Fruit fly (Drosophila melanogaster) whole organism, embryonic: ENCODE data around the gene ClpP.
A peak's percentile ranks its signal among the peaks of the same experiment; 100 is the strongest.

Source experiments
- Aef1 ChIP-seq: fragments of 200-800 bp; sonication (Bioruptor generic); IDR thresholded peaks from 3 replicates; pipeline ENCODE4 v1.3.6; 2022; ENCODE audit warnings: missing biosample characterization, missing genetic modification characterization
- CG10147 ChIP-seq: fragments of 200-800 bp; sonication (Bioruptor generic); optimal IDR thresholded peaks from 2 replicates; lab custom pipeline; 2019; ENCODE audit warnings: missing biosample characterization, mild to moderate bottlenecking, missing genetic modification characterization, moderate library complexity
- CG12744 ChIP-seq: fragments of 200-800 bp; sonication (Bioruptor generic); optimal IDR thresholded peaks from 2 replicates; lab custom pipeline; 2016; ENCODE audit warnings: missing biosample characterization, missing genetic modification characterization
- CG12942 ChIP-seq: fragments of 200-800 bp; sonication (Bioruptor generic); optimal IDR thresholded peaks from 3 replicates; lab custom pipeline; 2016; ENCODE audit warnings: missing biosample characterization, missing genetic modification characterization
- CG14014 ChIP-seq: fragments of 200-800 bp; sonication (Bioruptor generic); IDR thresholded peaks from 2 replicates; pipeline ENCODE4 v1.3.6; 2022; ENCODE audit warnings: missing biosample characterization, missing genetic modification characterization
- CG15514 ChIP-seq: fragments of 200-800 bp; sonication (Bioruptor generic); optimal IDR thresholded peaks from 3 replicates; lab custom pipeline; 2017; ENCODE audit warnings: missing biosample characterization, missing genetic modification characterization, mild to moderate bottlenecking, moderate library complexity, missing genetic modification reagents
- CG1603 ChIP-seq: fragments of 200-800 bp; sonication (Bioruptor generic); optimal IDR thresholded peaks from 2 replicates; lab custom pipeline; 2019; ENCODE audit warnings: missing biosample characterization, mild to moderate bottlenecking, missing genetic modification characterization, moderate library complexity
- CG17802 ChIP-seq: fragments of 200-800 bp; sonication (Bioruptor generic); optimal IDR thresholded peaks from 2 replicates; lab custom pipeline; 2018; ENCODE audit warnings: missing biosample characterization, mild to moderate bottlenecking, missing genetic modification characterization, moderate library complexity
- CG1792 ChIP-seq: fragments of 200-800 bp; sonication (Bioruptor generic); optimal IDR thresholded peaks from 2 replicates; lab custom pipeline; 2016; ENCODE audit warnings: missing biosample characterization, missing genetic modification characterization
- CG2199 ChIP-seq: fragments of 200-800 bp; sonication (Bioruptor generic); IDR thresholded peaks from 3 replicates; pipeline ENCODE4 v1.3.6; 2022; ENCODE audit warnings: missing biosample characterization, missing genetic modification characterization
- CG2712 ChIP-seq: fragments of 200-800 bp; optimal IDR thresholded peaks from 3 replicates; lab custom pipeline; 2019; ENCODE audit warnings: missing biosample characterization, mild to moderate bottlenecking, missing genetic modification characterization, moderate library complexity
- CG30403 ChIP-seq: fragments of 200-800 bp; sonication (Bioruptor generic); optimal IDR thresholded peaks from 3 replicates; lab custom pipeline; 2016; ENCODE audit warnings: missing biosample characterization, missing genetic modification characterization
- CG34422 ChIP-seq: fragments of 200-800 bp; sonication (Bioruptor generic); IDR thresholded peaks from 3 replicates; pipeline ENCODE4 v1.3.6; 2022; ENCODE audit warnings: missing biosample characterization, missing genetic modification characterization
- CG4424 ChIP-seq: fragments of 200-800 bp; sonication (Bioruptor generic); optimal IDR thresholded peaks from 3 replicates; lab custom pipeline; 2016; ENCODE audit warnings: missing biosample characterization, missing genetic modification characterization
- CG4820 ChIP-seq: fragments of 200-800 bp; sonication (Bioruptor generic); optimal IDR thresholded peaks from 3 replicates; lab custom pipeline; 2016; ENCODE audit warnings: missing biosample characterization, missing genetic modification characterization
- CG4854 ChIP-seq: fragments of 200-800 bp; sonication (Bioruptor generic); optimal IDR thresholded peaks from 2 replicates; lab custom pipeline; 2016; ENCODE audit warnings: missing biosample characterization, missing genetic modification characterization, inconsistent platforms
- CG6654 ChIP-seq: fragments of 200-800 bp; sonication (Bioruptor generic); optimal IDR thresholded peaks from 2 replicates; lab custom pipeline; 2017; ENCODE audit warnings: missing biosample characterization, mild to moderate bottlenecking, missing genetic modification characterization
- CG8281 ChIP-seq: fragments of 200-800 bp; sonication (Bioruptor generic); optimal IDR thresholded peaks from 2 replicates; lab custom pipeline; 2018; ENCODE audit warnings: missing biosample characterization, mild to moderate bottlenecking, missing genetic modification characterization, moderate library complexity
- CG8290 ChIP-seq, 3 experiments: fragments of 200-800 bp; sonication (Bioruptor generic); optimal IDR thresholded peaks; 2 replicates each; lab custom pipeline; 2016 to 2019; ENCODE audit warnings: missing biosample characterization in 3 of 3, missing genetic modification characterization in 3 of 3, mild to moderate bottlenecking in 2 of 3, moderate library complexity in 1 of 3
- CG9727 ChIP-seq: fragments of 200-800 bp; sonication (Bioruptor generic); optimal IDR thresholded peaks from 3 replicates; lab custom pipeline; 2017; ENCODE audit warnings: missing biosample characterization, mild to moderate bottlenecking, missing genetic modification characterization
- CG9797 ChIP-seq: fragments of 200-800 bp; sonication (Bioruptor generic); optimal IDR thresholded peaks from 3 replicates; lab custom pipeline; 2018; ENCODE audit warnings: missing biosample characterization, mild to moderate bottlenecking, missing genetic modification characterization
- Chrac-16 ChIP-seq: fragments of 200-800 bp; sonication (Bioruptor generic); optimal IDR thresholded peaks from 3 replicates; lab custom pipeline; 2016; ENCODE audit warnings: missing biosample characterization, missing genetic modification characterization
- Dll ChIP-seq: fragments of 200-800 bp; sonication (Bioruptor generic); IDR thresholded peaks from 4 replicates; pipeline ENCODE4 v1.3.6; 2022; ENCODE audit warnings: missing biosample characterization, missing genetic modification characterization; ENCODE audit not compliant: partially characterized antibody
- HLH3B ChIP-seq: fragments of 200-800 bp; sonication (Bioruptor generic); IDR thresholded peaks from 2 replicates; pipeline ENCODE4 v1.3.6; 2022; ENCODE audit warnings: missing biosample characterization, missing genetic modification characterization
- HLH4C ChIP-seq: fragments of 200-800 bp; sonication (Bioruptor generic); IDR thresholded peaks from 3 replicates; pipeline ENCODE4 v1.3.6; 2022; ENCODE audit warnings: missing biosample characterization, missing genetic modification characterization; ENCODE audit not compliant: partially characterized antibody
- Hand ChIP-seq: fragments of 200-800 bp; sonication (Bioruptor generic); optimal IDR thresholded peaks from 2 replicates; lab custom pipeline; 2017; ENCODE audit warnings: mild to moderate bottlenecking, missing biosample characterization, missing genetic modification reagents, missing genetic modification characterization
- MBD-R2 ChIP-seq: fragments of 200-800 bp; sonication (Bioruptor generic); IDR thresholded peaks from 2 replicates; pipeline ENCODE4 v1.3.6; 2022; ENCODE audit warnings: missing biosample characterization, missing genetic modification characterization
- MESR4 ChIP-seq: fragments of 200-800 bp; sonication (Bioruptor generic); optimal IDR thresholded peaks from 2 replicates; lab custom pipeline; 2018; ENCODE audit warnings: missing biosample characterization, mild to moderate bottlenecking, missing genetic modification characterization, moderate library complexity
- Max ChIP-seq: fragments of 200-800 bp; sonication (Bioruptor generic); optimal IDR thresholded peaks from 2 replicates; lab custom pipeline; 2016; ENCODE audit warnings: missing biosample characterization, mild to moderate bottlenecking, missing genetic modification characterization
- Sry-β ChIP-seq: fragments of 200-800 bp; sonication (Bioruptor generic); optimal IDR thresholded peaks from 2 replicates; lab custom pipeline; 2018; ENCODE audit warnings: missing biosample characterization, mild to moderate bottlenecking, missing genetic modification characterization, moderate library complexity
- amos ChIP-seq: fragments of 200-800 bp; sonication (Bioruptor generic); IDR thresholded peaks from 2 replicates; pipeline ENCODE4 v1.3.6; 2022; ENCODE audit warnings: missing biosample characterization, missing genetic modification characterization; ENCODE audit not compliant: partially characterized antibody
- bowl ChIP-seq: fragments of 200-800 bp; sonication (Bioruptor generic); IDR thresholded peaks from 2 replicates; pipeline ENCODE4 v1.3.6; 2022; ENCODE audit warnings: missing biosample characterization, missing genetic modification characterization
- cad ChIP-seq: fragments of >200 bp; optimal IDR thresholded peaks from 2 replicates; lab custom pipeline; 2017; ENCODE audit warnings: missing biosample characterization, missing genetic modification characterization
- da ChIP-seq: fragments of 200-800 bp; sonication (Bioruptor generic); optimal IDR thresholded peaks from 2 replicates; lab custom pipeline; 2016; ENCODE audit warnings: missing biosample characterization, missing genetic modification characterization
- dpn ChIP-seq, 2 experiments: fragments of 200-800 bp; sonication (Bioruptor generic); optimal IDR thresholded peaks; 3 replicates each; lab custom pipeline; 2016; ENCODE audit warnings: missing biosample characterization in 2 of 2, missing genetic modification characterization in 2 of 2
- fd3F ChIP-seq: fragments of 200-800 bp; sonication (Bioruptor generic); optimal IDR thresholded peaks from 2 replicates; lab custom pipeline; 2018; ENCODE audit warnings: missing biosample characterization, mild to moderate bottlenecking, missing genetic modification characterization, moderate library complexity
- gfzf ChIP-seq: fragments of 200-800 bp; sonication (Bioruptor generic); optimal IDR thresholded peaks from 2 replicates; lab custom pipeline; 2016; ENCODE audit warnings: missing biosample characterization, mild to moderate bottlenecking, missing genetic modification characterization, moderate library complexity
- grn ChIP-seq: fragments of 200-800 bp; sonication (Bioruptor generic); optimal IDR thresholded peaks from 3 replicates; lab custom pipeline; 2017; ENCODE audit warnings: missing biosample characterization, missing genetic modification characterization
- inv ChIP-seq: fragments of 200-800 bp; sonication (Bioruptor generic); IDR thresholded peaks from 2 replicates; pipeline ENCODE4 v1.3.6; 2022; ENCODE audit warnings: missing biosample characterization, missing genetic modification characterization; ENCODE audit not compliant: partially characterized antibody
- jigr1 ChIP-seq: fragments of 200-800 bp; sonication (Bioruptor generic); IDR thresholded peaks from 3 replicates; pipeline ENCODE4 v1.3.6; 2022; ENCODE audit warnings: missing biosample characterization, missing genetic modification characterization
- luna ChIP-seq: fragments of 200-800 bp; sonication (Bioruptor generic); optimal IDR thresholded peaks from 2 replicates; lab custom pipeline; 2016; ENCODE audit warnings: missing biosample characterization, missing genetic modification characterization
- maf-S ChIP-seq: fragments of 200-800 bp; sonication (Bioruptor generic); optimal IDR thresholded peaks from 2 replicates; lab custom pipeline; 2016; ENCODE audit warnings: missing biosample characterization, missing genetic modification characterization
- nerfin-1 ChIP-seq: fragments of 200-800 bp; sonication (Bioruptor generic); optimal IDR thresholded peaks from 3 replicates; lab custom pipeline; 2019; ENCODE audit warnings: missing biosample characterization, mild to moderate bottlenecking, missing genetic modification characterization, moderate library complexity
- nom ChIP-seq: fragments of 200-800 bp; sonication (Bioruptor generic); optimal IDR thresholded peaks from 2 replicates; lab custom pipeline; 2017; ENCODE audit warnings: missing biosample characterization, missing genetic modification characterization, mild to moderate bottlenecking, moderate library complexity, missing genetic modification reagents
- pzg ChIP-seq: fragments of 200-800 bp; sonication (Bioruptor generic); optimal IDR thresholded peaks from 3 replicates; lab custom pipeline; 2018; ENCODE audit warnings: missing biosample characterization, mild to moderate bottlenecking, missing genetic modification characterization, moderate library complexity
- ro ChIP-seq: fragments of 200-800 bp; sonication (Bioruptor generic); IDR thresholded peaks from 2 replicates; pipeline ENCODE4 v1.3.6; 2022; ENCODE audit warnings: missing biosample characterization, missing genetic modification characterization
- row ChIP-seq: fragments of 200-800 bp; sonication (Bioruptor generic); IDR thresholded peaks from 3 replicates; pipeline ENCODE4 v1.3.6; 2022; ENCODE audit warnings: missing biosample characterization, missing genetic modification characterization
- seq ChIP-seq: fragments of 200-800 bp; sonication (Bioruptor generic); IDR thresholded peaks from 2 replicates; pipeline ENCODE4 v1.3.6; 2022; ENCODE audit warnings: missing biosample characterization, missing genetic modification characterization
- sim ChIP-seq: fragments of 200-800 bp; sonication (Bioruptor generic); IDR thresholded peaks from 2 replicates; pipeline ENCODE4 v1.3.6; 2022; ENCODE audit warnings: missing biosample characterization, missing genetic modification characterization
- ssp ChIP-seq: fragments of 200-800 bp; sonication (Bioruptor generic); IDR thresholded peaks from 2 replicates; pipeline ENCODE4 v1.3.6; 2022; ENCODE audit warnings: missing biosample characterization, missing genetic modification characterization
- yki ChIP-seq: fragments of >200 bp; optimal IDR thresholded peaks from 3 replicates; lab custom pipeline; 2018

ClpP gene

dm6 chr2L:10362408-10363067, 5.9 kb downstream of the ClpP start, which contains the start of the genes Cand1 and pim (continued):
- TF ChIP-seq fd3F (no peak), Dll (GFP tag; lab: Robert Waterston, UW) (peak; percentile 76), Hand (GFP tag; lab: Kevin White, UChicago) (no peak), nom (no peak), row (GFP tag; lab: Robert Waterston, UW) (peak; percentile 78), CG14014 (GFP tag; lab: Robert Waterston, UW) (no peak), Max (no peak), CG17802 (tag; lab: Kevin White, UChicago) (no peak), jigr1 (GFP tag; lab: Robert Waterston, UW) (no peak), luna (GFP tag; lab: Kevin White, UChicago) (no peak), CG12744 (GFP tag; lab: Kevin White, UChicago) (no peak), CG10147 (GFP tag; lab: Kevin White, UChicago) (peak; percentile 25), CG12942 (GFP tag; lab: Kevin White, UChicago) (no peak), CG8290 (GFP tag; optimal IDR thresholded peaks at IDR 0.05; lab: Kevin White, UChicago) (no peak), CG8290 (tag; optimal IDR thresholded peaks at IDR 0.05; lab: Kevin White, UChicago) (no peak), CG1792 (no peak), ssp (GFP tag; lab: Robert Waterston, UW) (peak; percentile 29; the same call in 1 of the 2 replicates), cad (GFP tag; lab: Kevin White, UChicago) (no peak), da (GFP tag; lab: Kevin White, UChicago) (no peak), Aef1 (GFP tag; lab: Robert Waterston, UW) (no peak), nerfin-1 (peak; percentile 26), Chrac-16 (GFP tag; lab: Kevin White, UChicago) (no peak), CG30403 (peak; percentile 3), ro (GFP tag; lab: Robert Waterston, UW) (no peak), HLH4C (peak; percentile 54; the same call in 1 of the 3 replicates), bowl (GFP tag; lab: Robert Waterston, UW) (no peak), CG8281 (tag; lab: Kevin White, UChicago) (no peak), grn (GFP tag; lab: Kevin White, UChicago) (no peak), CG34422 (GFP tag; lab: Robert Waterston, UW) (no peak), CG2712 (tag; lab: Kevin White, UChicago) (peak; percentile 63), CG4854 (GFP tag; lab: Kevin White, UChicago) (no peak), CG9727 (GFP tag; lab: Kevin White, UChicago) (no peak), yki (no peak), dpn (GFP tag; optimal IDR thresholded peaks at IDR 0.05; lab: Kevin White, UChicago) (peak in 1 of 2 experiments; percentile 12), inv (GFP tag; lab: Robert Waterston, UW) (peak; percentile 55), MBD-R2 (GFP tag; lab: Robert Waterston, UW) (peak; percentile 28; the same call in 1 of the 2 replicates)

DNA sequence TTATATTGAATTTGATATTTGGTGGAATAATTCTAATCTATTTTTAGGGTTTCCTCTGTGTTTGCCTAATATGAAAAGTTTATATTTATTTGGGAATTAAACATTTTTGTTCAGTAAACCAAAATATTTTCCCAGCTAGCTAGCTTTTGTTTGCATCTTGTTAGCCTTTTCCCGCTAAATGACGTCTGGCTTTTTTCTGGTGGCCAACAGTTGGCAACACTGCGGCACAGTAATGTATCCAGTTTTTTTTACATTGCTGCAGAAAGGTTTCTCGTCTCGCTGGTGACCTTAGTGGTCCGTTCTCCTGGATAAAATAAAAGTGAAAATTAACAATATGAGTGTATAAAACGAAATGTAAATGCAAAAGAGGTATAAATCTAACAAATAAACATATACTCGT, 7.6 kb downstream of the ClpP start, which contains the start of gene lft:
Gene lft, plus strand, starts transcription at position 243 of the 400 bp plus-strand sequence.
- TF ChIP-seq pzg (peak; percentile 24), nom (peak; percentile 2), CG2199 (GFP tag; lab: Robert Waterston, UW) (0 out of 3 replicates have a peak, but pooled peaks have one; percentile 45), amos (GFP tag; lab: Robert Waterston, UW) (no peak), CG4820 (no peak), CG1603 (tag; lab: Kevin White, UChicago) (peak; percentile 51), CG4424 (no peak), HLH3B (GFP tag; lab: Robert Waterston, UW) (no peak), sim (no peak), maf-S (GFP tag; lab: Kevin White, UChicago) (no peak), CG6654 (no peak), gfzf (GFP tag; lab: Kevin White, UChicago) (peak; percentile 48), CG15514 (GFP tag; lab: Kevin White, UChicago) (peak; percentile 5), MESR4 (GFP tag; lab: Kevin White, UChicago) (peak; percentile 52), seq (GFP tag; lab: Robert Waterston, UW) (no peak), Sry-β (GFP tag; lab: Kevin White, UChicago) (peak; percentile 90), CG9797 (GFP tag; lab: Kevin White, UChicago) (peak; percentile 2)
